Worm (Caenorhabditis elegans) whole organism, L4 larva: ENCODE data around the gene K06A9.2.
A peak's percentile ranks its signal among the peaks of the same experiment; 100 is the strongest.

Experiments used
- D1046.2 ChIP-seq: fragments of 200-800 bp; sonication (Bioruptor generic); IDR thresholded peaks from 2 replicates; pipeline ENCODE4 v1.3.6; 2022; ENCODE audit warnings: missing genetic modification characterization, missing compliant biosample characterization
- F10B5.3 ChIP-seq: sonication (generic microtip); optimal IDR thresholded peaks from 2 replicates; lab custom pipeline; 2016; ENCODE audit warnings: mild to moderate bottlenecking, missing genetic modification characterization, missing compliant biosample characterization
- F49E8.2 ChIP-seq: sonication (generic microtip); optimal IDR thresholded peaks from 2 replicates; lab custom pipeline; 2016; ENCODE audit warnings: missing compliant biosample characterization, mild to moderate bottlenecking, missing genetic modification characterization, borderline replicate concordance
- T20F7.1 ChIP-seq: fragments of 200-800 bp; sonication (Bioruptor generic); optimal IDR thresholded peaks from 2 replicates; lab custom pipeline; 2018; ENCODE audit warnings: mild to moderate bottlenecking, missing genetic modification characterization, missing compliant biosample characterization
- T26A8.4 ChIP-seq: fragments of 200-800 bp; sonication (Bioruptor generic); IDR thresholded peaks from 2 replicates; pipeline ENCODE4 v1.3.6; 2022; ENCODE audit warnings: missing genetic modification characterization, missing compliant biosample characterization
- ZK337.2 ChIP-seq: fragments of 200-800 bp; sonication (Bioruptor generic); IDR thresholded peaks from 2 replicates; pipeline ENCODE4 v1.3.6; 2022; ENCODE audit warnings: missing genetic modification reagents, missing genetic modification characterization, missing compliant biosample characterization
- arid-1 ChIP-seq: fragments of 200-800 bp; sonication (Bioruptor generic); conservative IDR thresholded peaks from 2 replicates; pipeline ENCODE4 v1.3.6; 2022; ENCODE audit warnings: missing genetic modification reagents, missing genetic modification characterization, missing compliant biosample characterization
- attf-4 ChIP-seq: sonication (generic microtip); optimal IDR thresholded peaks from 3 replicates; lab custom pipeline; 2017; ENCODE audit warnings: missing biosample characterization, missing genetic modification characterization
- ceh-20 ChIP-seq: fragments of 200-800 bp; sonication (Bioruptor generic); IDR thresholded peaks from 2 replicates; pipeline ENCODE4 v1.3.6; 2022; ENCODE audit warnings: missing genetic modification reagents, missing genetic modification characterization, missing compliant biosample characterization
- ceh-32 ChIP-seq: sonication (generic microtip); optimal IDR thresholded peaks from 2 replicates; lab custom pipeline; 2016; ENCODE audit warnings: mild to moderate bottlenecking, missing genetic modification characterization, missing compliant biosample characterization; ENCODE audit not compliant: poor library complexity
- ceh-82 ChIP-seq: sonication (generic microtip); optimal IDR thresholded peaks from 2 replicates; lab custom pipeline; 2017; ENCODE audit warnings: missing biosample characterization, missing genetic modification characterization
- ctbp-1 ChIP-seq: fragments of 200-800 bp; sonication (Bioruptor generic); IDR thresholded peaks from 2 replicates; pipeline ENCODE4 v1.3.6; 2022; ENCODE audit warnings: missing genetic modification reagents, missing genetic modification characterization, missing compliant biosample characterization
- daf-12 ChIP-seq: fragments of 150-350 bp; optimal IDR thresholded peaks from 2 replicates; lab custom pipeline; 2014; ENCODE audit warnings: missing biosample characterization, missing genetic modification reagents, missing genetic modification characterization
- daf-16 ChIP-seq, 3 experiments: sonication (generic microtip); optimal IDR thresholded peaks; 2 replicates each; lab custom pipeline; 2016 to 2017; ENCODE audit warnings: missing genetic modification characterization in 3 of 3, missing genetic modification reagents in 3 of 3, mild to moderate bottlenecking in 2 of 3, missing compliant biosample characterization in 2 of 3, missing biosample characterization in 1 of 3, moderate library complexity in 1 of 3
- daf-19 ChIP-seq: fragments of 200-800 bp; sonication (Bioruptor generic); conservative IDR thresholded peaks from 2 replicates; pipeline ENCODE4 v1.3.6; 2022; ENCODE audit warnings: missing genetic modification characterization, missing compliant biosample characterization
- dmd-6 ChIP-seq: fragments of 200-800 bp; sonication (Bioruptor generic); IDR thresholded peaks from 2 replicates; pipeline ENCODE4 v1.3.6; 2022; ENCODE audit warnings: missing genetic modification reagents, missing genetic modification characterization, missing compliant biosample characterization
- duxl-1 ChIP-seq: sonication (generic microtip); optimal IDR thresholded peaks from 2 replicates; lab custom pipeline; 2016; ENCODE audit warnings: mild to moderate bottlenecking, missing genetic modification characterization, moderate library complexity, missing compliant biosample characterization; ENCODE audit not compliant: poor library complexity
- dve-1 ChIP-seq: sonication (generic microtip); optimal IDR thresholded peaks from 2 replicates; lab custom pipeline; 2017; ENCODE audit warnings: antibody characterized with exemption, mild to moderate bottlenecking, missing genetic modification characterization, missing compliant biosample characterization; ENCODE audit not compliant: insufficient read depth
- egl-43 ChIP-seq: fragments of 200-800 bp; sonication (Bioruptor generic); IDR thresholded peaks from 2 replicates; pipeline ENCODE4 v1.3.6; 2022; ENCODE audit warnings: missing genetic modification reagents, missing genetic modification characterization, missing compliant biosample characterization
- hlh-11 ChIP-seq: fragments of 200-800 bp; sonication (Bioruptor generic); optimal IDR thresholded peaks from 2 replicates; lab custom pipeline; 2018; ENCODE audit warnings: mild to moderate bottlenecking, missing genetic modification characterization, missing compliant biosample characterization
- hmg-1.1 ChIP-seq: fragments of 200-800 bp; sonication (Bioruptor generic); IDR thresholded peaks from 2 replicates; pipeline ENCODE4 v1.3.6; 2022; ENCODE audit warnings: missing genetic modification reagents, missing genetic modification characterization, missing compliant biosample characterization
- jun-1 ChIP-seq: fragments of 150-350 bp; optimal IDR thresholded peaks from 2 replicates; lab custom pipeline; 2014; ENCODE audit warnings: missing biosample characterization, missing genetic modification reagents, missing genetic modification characterization
- lim-7 ChIP-seq: fragments of 200-800 bp; sonication (Bioruptor generic); IDR thresholded peaks from 2 replicates; pipeline ENCODE4 v1.3.6; 2022; ENCODE audit warnings: missing genetic modification characterization, missing compliant biosample characterization
- lin-1 ChIP-seq: fragments of 200-800 bp; sonication (Bioruptor generic); IDR thresholded peaks from 2 replicates; pipeline ENCODE4 v1.3.6; 2022; ENCODE audit warnings: missing genetic modification reagents, missing genetic modification characterization, missing compliant biosample characterization
- lin-15B ChIP-seq: fragments of 150-350 bp; sonication (generic microtip); optimal IDR thresholded peaks from 3 replicates; lab custom pipeline; 2014; ENCODE audit warnings: missing biosample characterization, missing genetic modification characterization
- lin-29 ChIP-seq: fragments of 200-800 bp; sonication (Bioruptor generic); IDR thresholded peaks from 2 replicates; pipeline ENCODE4 v1.3.6; 2022; ENCODE audit warnings: missing genetic modification reagents, missing genetic modification characterization, missing compliant biosample characterization
- lin-38 ChIP-seq: fragments of 200-800 bp; sonication (Bioruptor generic); IDR thresholded peaks from 2 replicates; pipeline ENCODE4 v1.3.6; 2022; ENCODE audit warnings: missing genetic modification reagents, missing genetic modification characterization, missing compliant biosample characterization
- lin-39 ChIP-seq: fragments of 150-350 bp; optimal IDR thresholded peaks from 2 replicates; lab custom pipeline; 2014; ENCODE audit warnings: missing biosample characterization, missing genetic modification reagents, missing genetic modification characterization
- lir-3 ChIP-seq: sonication (generic microtip); optimal IDR thresholded peaks from 2 replicates; lab custom pipeline; 2016; ENCODE audit warnings: mild to moderate bottlenecking, missing genetic modification characterization, missing compliant biosample characterization
- madf-5 ChIP-seq, 2 experiments: fragments of 200-800 bp; sonication (Bioruptor generic); IDR thresholded peaks; 2 replicates each; pipeline ENCODE4 v1.3.6; 2022; ENCODE audit warnings: missing compliant biosample characterization in 2 of 2, missing genetic modification characterization in 2 of 2
- mdl-1 ChIP-seq, 2 experiments: fragments of 150-350 bp in 1 of 2; sonication (generic microtip) in 1 of 2; optimal IDR thresholded peaks; 2 replicates each; lab custom pipeline; 2014 to 2017; ENCODE audit warnings: missing biosample characterization in 2 of 2, missing genetic modification characterization in 2 of 2
- nhr-10 ChIP-seq: fragments of 150-350 bp; optimal IDR thresholded peaks from 2 replicates; lab custom pipeline; 2014; ENCODE audit warnings: missing biosample characterization, missing genetic modification characterization
- nhr-28 ChIP-seq: fragments of 150-350 bp; optimal IDR thresholded peaks from 2 replicates; lab custom pipeline; 2014; ENCODE audit warnings: missing biosample characterization, missing genetic modification characterization
- nhr-41 ChIP-seq: fragments of 200-800 bp; sonication (Bioruptor generic); IDR thresholded peaks from 2 replicates; pipeline ENCODE4 v1.3.6; 2022; ENCODE audit warnings: missing genetic modification reagents, missing genetic modification characterization, missing compliant biosample characterization
- nhr-42 ChIP-seq: fragments of 200-800 bp; sonication (Bioruptor generic); IDR thresholded peaks from 2 replicates; pipeline ENCODE4 v1.3.6; 2022; ENCODE audit warnings: missing genetic modification characterization, missing compliant biosample characterization
- nhr-48 ChIP-seq: sonication (generic microtip); optimal IDR thresholded peaks from 2 replicates; lab custom pipeline; 2016; ENCODE audit warnings: mild to moderate bottlenecking, missing genetic modification characterization, missing compliant biosample characterization
- nhr-76 ChIP-seq: fragments of 150-350 bp; optimal IDR thresholded peaks from 2 replicates; lab custom pipeline; 2014; ENCODE audit warnings: missing biosample characterization, missing genetic modification characterization
- php-3 ChIP-seq: fragments of 200-800 bp; sonication (Bioruptor generic); IDR thresholded peaks from 2 replicates; pipeline ENCODE4 v1.3.6; 2022; ENCODE audit warnings: missing genetic modification reagents, missing genetic modification characterization, missing compliant biosample characterization
- set-16 ChIP-seq: fragments of 200-800 bp; sonication (Bioruptor generic); IDR thresholded peaks from 2 replicates; pipeline ENCODE4 v1.3.6; 2022; ENCODE audit warnings: missing genetic modification reagents, missing genetic modification characterization, missing compliant biosample characterization
- spr-1 ChIP-seq: sonication (generic microtip); optimal IDR thresholded peaks from 2 replicates; lab custom pipeline; 2016; ENCODE audit warnings: mild to moderate bottlenecking, missing genetic modification characterization, missing compliant biosample characterization
- tra-1 ChIP-seq: fragments of 200-800 bp; sonication (Bioruptor generic); IDR thresholded peaks from 2 replicates; pipeline ENCODE4 v1.3.6; 2022; ENCODE audit warnings: missing genetic modification reagents, missing genetic modification characterization, missing compliant biosample characterization
- unc-130 ChIP-seq: sonication (generic microtip); optimal IDR thresholded peaks from 2 replicates; lab custom pipeline; 2016; ENCODE audit warnings: missing genetic modification reagents, missing genetic modification characterization, missing compliant biosample characterization
- unc-62 ChIP-seq, 3 experiments: fragments of 150-350 bp in 1 of 3; sonication (generic microtip); optimal IDR thresholded peaks in 2 of 3; peaks in 1 of 3; 1 replicate in 1 of 3; 2 replicates in 2 of 3; lab custom pipeline; 2014 to 2017; ENCODE audit warnings: missing biosample characterization in 3 of 3, missing genetic modification characterization in 3 of 3, missing genetic modification reagents in 3 of 3, missing genotype in 1 of 3
- zfp-2 ChIP-seq: sonication (generic microtip); optimal IDR thresholded peaks from 2 replicates; lab custom pipeline; 2016; ENCODE audit warnings: mild to moderate bottlenecking, missing genetic modification characterization, missing compliant biosample characterization
- zfp-3 ChIP-seq: fragments of 200-800 bp; sonication (Bioruptor generic); conservative IDR thresholded peaks from 2 replicates; pipeline ENCODE4 v1.3.6; 2022; ENCODE audit warnings: missing genetic modification reagents, missing genetic modification characterization, missing compliant biosample characterization
- zip-2 ChIP-seq: fragments of 150-350 bp; optimal IDR thresholded peaks from 2 replicates; lab custom pipeline; 2014; ENCODE audit warnings: missing biosample characterization, missing genetic modification characterization
- ztf-11 ChIP-seq: fragments of 150-350 bp; optimal IDR thresholded peaks from 2 replicates; lab custom pipeline; 2014; ENCODE audit warnings: missing biosample characterization, missing genetic modification characterization

K06A9.2 gene

ce11 chrX:1502914-1503313, 33.3 kb upstream of the K06A9.2 start:
- TF ChIP-seq nhr-42 (GFP tag; lab: Robert Waterston, UW) (no peak), T26A8.4 (no peak), nhr-76 (tag; lab: Kevin White, UChicago) (no peak), duxl-1 (no peak), egl-43 (0 out of 2 replicates have a peak, but pooled peaks have one; percentile 50), nhr-48 (tag; lab: Kevin White, UChicago) (no peak), jun-1 (no peak), set-16 (GFP tag; lab: Robert Waterston, UW) (peak; percentile 61)

ce11 chrX:1503698-1504501, 32.3 kb upstream of the K06A9.2 start:
- no peak for TF ChIP-seq F49E8.2 (tag; lab: Kevin White, UChicago)
- no peak for TF ChIP-seq ZK337.2 (GFP tag; lab: Robert Waterston, UW)
- TF ChIP-seq lin-29 (GFP tag; lab: Robert Waterston, UW) = no peak
- TF ChIP-seq unc-130 (GFP tag; lab: Kevin White, UChicago) = no peak
- TF ChIP-seq attf-4 (tag; lab: Kevin White, UChicago) = no peak
- peak in 1 of 2 experiments; percentile 11 for TF ChIP-seq daf-16 (GFP tag; optimal IDR thresholded peaks at IDR 0.05; lab: Kevin White, UChicago)
- peak; percentile 53 for TF ChIP-seq daf-16 (tag; optimal IDR thresholded peaks at IDR 0.05; lab: Kevin White, UChicago)
- no peak for TF ChIP-seq lin-38 (GFP tag; lab: Robert Waterston, UW)
- TF ChIP-seq dmd-6 = peak; percentile 37; the same call in 1 of the 2 replicates
- TF ChIP-seq lin-15B (tag; lab: Kevin White, UChicago) = no peak
- no peak for TF ChIP-seq spr-1
- no peak for TF ChIP-seq ctbp-1 (GFP tag; lab: Robert Waterston, UW)
- TF ChIP-seq ceh-82 = no peak
- no peak for TF ChIP-seq ceh-32 (tag; lab: Kevin White, UChicago)
- 0 out of 2 replicates have a peak, but pooled peaks have one; percentile 9 for TF ChIP-seq nhr-41 (GFP tag; lab: Robert Waterston, UW)
- no peak; the same call in none of the 2 replicates for TF ChIP-seq lin-1 (GFP tag; lab: Robert Waterston, UW)
- TF ChIP-seq nhr-10 (tag; lab: Kevin White, UChicago) = peak; percentile 84
- TF ChIP-seq D1046.2 (GFP tag; lab: Robert Waterston, UW) = no peak
- TF ChIP-seq lin-39 = peak; percentile 51
- TF ChIP-seq lim-7 (GFP tag; lab: Robert Waterston, UW) = no peak
- TF ChIP-seq daf-12 = no peak
- TF ChIP-seq mdl-1 (tag; optimal IDR thresholded peaks at IDR 0.05; lab: Kevin White, UChicago) = no peak
- TF ChIP-seq T20F7.1 (GFP tag; lab: Kevin White, UChicago) = no peak
- peak; percentile 37 for TF ChIP-seq nhr-28 (tag; lab: Kevin White, UChicago)
- peak; percentile 32 for TF ChIP-seq hlh-11 (tag; lab: Kevin White, UChicago)
- TF ChIP-seq ceh-20 = 0 out of 2 replicates have a peak, but pooled peaks have one; percentile 8
- no peak for TF ChIP-seq tra-1 (GFP tag; lab: Robert Waterston, UW)
- TF ChIP-seq lir-3 = no peak
- TF ChIP-seq arid-1 (GFP tag; lab: Robert Waterston, UW) = no peak
- TF ChIP-seq zfp-2 (tag; lab: Kevin White, UChicago) = no peak
- no peak for TF ChIP-seq ztf-11
- peak; percentile 36 to 98 for TF ChIP-seq unc-62 (GFP tag; optimal IDR thresholded peaks at IDR 0.05 in 1 of 2; lab: Kevin White, UChicago)
- TF ChIP-seq unc-62 (tag; optimal IDR thresholded peaks at IDR 0.05; lab: Kevin White, UChicago) = peak; percentile 20
- TF ChIP-seq hmg-1.1 (GFP tag; lab: Robert Waterston, UW) = 0 out of 2 replicates have a peak, but pooled peaks have one; percentile 11
- no peak for TF ChIP-seq zip-2 (tag; lab: Kevin White, UChicago)
- TF ChIP-seq daf-19 (GFP tag; lab: Robert Waterston, UW) = no peak
- peak; percentile 65 for TF ChIP-seq dve-1 (tag; lab: Kevin White, UChicago)
- TF ChIP-seq zfp-3 (GFP tag; lab: Robert Waterston, UW) = peak; percentile 91
- TF ChIP-seq php-3 (GFP tag; lab: Robert Waterston, UW) = peak; percentile 78
- TF ChIP-seq madf-5 (GFP tag; IDR thresholded peaks at IDR 0.05; lab: Robert Waterston, UW) = 0 out of 4 replicates have a peak, but pooled peaks of 1 of the 2 experiments have one; percentile 10
- no peak for TF ChIP-seq F10B5.3 (tag; lab: Kevin White, UChicago)
